Fruit fly (Drosophila melanogaster) whole organism, pupa: ENCODE results near the gene CG33966.
"Not testable (repeated sequence)": the region's sequence is repeated elsewhere in the genome, so short reads cannot be mapped to it uniquely, and the experiment has no call there.

Experiments used
- CG10348 ChIP-seq: fragments of 200-800 bp; sonication (Bioruptor generic); IDR thresholded peaks from 2 replicates; pipeline ENCODE4 v1.3.6; 2022; ENCODE audit warnings: missing biosample characterization, missing genetic modification characterization
- CG13204 ChIP-seq: fragments of 200-800 bp; sonication (Bioruptor generic); optimal IDR thresholded peaks from 2 replicates; lab custom pipeline; 2018; ENCODE audit warnings: missing biosample characterization, mild to moderate bottlenecking, missing genetic modification characterization, moderate library complexity
- CG15710 ChIP-seq: fragments of 200-800 bp; sonication (Bioruptor generic); optimal IDR thresholded peaks from 2 replicates; lab custom pipeline; 2018; ENCODE audit warnings: missing biosample characterization, mild to moderate bottlenecking, missing genetic modification characterization, moderate library complexity
- CG17806 ChIP-seq: fragments of 200-800 bp; sonication (Bioruptor generic); optimal IDR thresholded peaks from 2 replicates; lab custom pipeline; 2018; ENCODE audit warnings: missing biosample characterization, mild to moderate bottlenecking, missing genetic modification characterization, moderate library complexity
- CG34367 ChIP-seq: fragments of 200-800 bp; sonication (Bioruptor generic); optimal IDR thresholded peaks from 2 replicates; lab custom pipeline; 2018; ENCODE audit warnings: missing biosample characterization, mild to moderate bottlenecking, missing genetic modification characterization
- D1 ChIP-seq: fragments of 200-800 bp; sonication (Bioruptor generic); optimal IDR thresholded peaks from 2 replicates; lab custom pipeline; 2018; ENCODE audit warnings: missing biosample characterization, mild to moderate bottlenecking, missing genetic modification characterization, moderate library complexity
- Ets98B ChIP-seq: fragments of 200-800 bp; sonication (Bioruptor generic); IDR thresholded peaks from 2 replicates; pipeline ENCODE4 v1.3.6; 2022; ENCODE audit warnings: missing biosample characterization, missing genetic modification characterization
- Snoo ChIP-seq: fragments of 200-800 bp; sonication (Bioruptor generic); optimal IDR thresholded peaks from 3 replicates; lab custom pipeline; 2017; ENCODE audit warnings: missing biosample characterization, mild to moderate bottlenecking, missing genetic modification characterization, inconsistent platforms
- fd96Ca ChIP-seq: fragments of 200-800 bp; sonication (Bioruptor generic); IDR thresholded peaks from 3 replicates; pipeline ENCODE4 v1.3.6; 2022; ENCODE audit warnings: missing biosample characterization, missing genetic modification characterization

DNA sequence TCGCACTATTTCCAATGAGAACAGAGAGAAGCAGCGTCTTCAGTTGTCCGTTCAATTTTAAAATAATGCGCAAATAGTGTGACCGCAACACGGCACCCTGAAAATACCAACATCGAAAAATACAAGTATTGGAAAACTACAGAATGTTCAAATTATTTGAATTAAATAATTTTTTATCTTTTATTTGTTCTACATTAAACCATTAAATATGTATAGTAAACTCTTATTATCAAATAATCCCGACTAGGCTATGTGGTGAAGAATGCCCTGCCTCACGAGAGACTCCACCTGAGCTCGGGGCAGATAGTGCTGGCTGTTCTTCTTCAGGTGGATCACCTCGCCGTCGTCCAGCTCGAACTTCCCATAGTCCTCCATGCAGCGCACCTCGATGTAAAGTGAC is 12.9 kb downstream of the CG33966 start, which contains the start of gene CG32318:
- TF ChIP-seq D1 (tag; lab: Kevin White, UChicago); CG17806; CG15710 (tag; lab: Kevin White, UChicago); Snoo; CG10348 (GFP tag; lab: Robert Waterston, UW); CG13204 (GFP tag; lab: Kevin White, UChicago); fd96Ca (GFP tag; lab: Robert Waterston, UW); CG34367 (tag; lab: Kevin White, UChicago); Ets98B (GFP tag; lab: Robert Waterston, UW): not testable (repeated sequence)
